Worm (Caenorhabditis elegans): ENCODE results near the gene T15H9.4.

T15H9.4 gene

ce11 chrII:9605336-9605735, 6.3 kb upstream of the T15H9.4 start, which contains the start of gene nhr-19 (continued):
- TF ChIP-seq nhr-237 (tag; optimal IDR thresholded peaks at IDR 0.05) = no peak
- TF ChIP-seq dmd-6 (GFP tag; IDR thresholded peaks at IDR 0.05) = no peak
- no peak for TF ChIP-seq ama-1 (optimal IDR thresholded peaks at IDR 0.05)
- TF ChIP-seq ceh-82 (tag; optimal IDR thresholded peaks at IDR 0.05) = no peak
- no peak for TF ChIP-seq rbr-2 (tag; optimal IDR thresholded peaks at IDR 0.05)

- TF ChIP-seq jun-1 (tag; optimal IDR thresholded peaks at IDR 0.05) (no peak), R02D3.7 (tag; optimal IDR thresholded peaks at IDR 0.05) (no peak), lin-38 (GFP tag; IDR thresholded peaks at IDR 0.05) (no peak), mxl-2 (GFP tag; conservative IDR thresholded peaks at IDR 0.05) (no peak), mdl-1 (tag; optimal IDR thresholded peaks at IDR 0.05) (peak in 1 of 2 experiments; percentile 59), nhr-6 (tag; optimal IDR thresholded peaks at IDR 0.05) (no peak), F10B5.3 (tag; optimal IDR thresholded peaks at IDR 0.05) (no peak), nhr-25 (tag; optimal IDR thresholded peaks at IDR 0.05; ENCODE audit: borderline replicate concordance, insufficient read depth) (no peak), sdz-12 (GFP tag; optimal IDR thresholded peaks at IDR 0.05) (no peak), ctbp-1 (GFP tag; IDR thresholded peaks at IDR 0.05) (0 out of 2 replicates have a peak, but pooled peaks have one; percentile 30), mxl-3 (GFP tag; optimal IDR thresholded peaks at IDR 0.05) (peak; percentile 44), T26A8.4 (GFP tag; IDR thresholded peaks at IDR 0.05) (no peak), lin-13 (GFP tag; optimal IDR thresholded peaks at IDR 0.05) (no peak), ceh-44 (GFP tag; IDR thresholded peaks at IDR 0.05) (no peak), F37D6.2 (tag; optimal IDR thresholded peaks at IDR 0.05) (no peak), vab-7 (GFP tag; IDR thresholded peaks at IDR 0.05) (no peak), dve-1 (tag; optimal IDR thresholded peaks at IDR 0.05; ENCODE audit: insufficient read depth) (no peak), nhr-102 (tag; optimal IDR thresholded peaks at IDR 0.05) (no peak), zag-1 (tag; optimal IDR thresholded peaks at IDR 0.05) (no peak), daf-12 (tag; optimal IDR thresholded peaks at IDR 0.05) (no peak), unc-62 (GFP tag; optimal IDR thresholded peaks at IDR 0.05 in 1 of 2) (peak in 1 of 2 experiments; percentile 8), unc-62 (tag; optimal IDR thresholded peaks at IDR 0.05) (no peak), F26F4.8 (GFP tag; conservative IDR thresholded peaks at IDR 0.05) (no peak), cey-2 (tag; optimal IDR thresholded peaks at IDR 0.05; ENCODE audit: borderline replicate concordance, insufficient read depth) (no peak), tra-1 (GFP tag; IDR thresholded peaks at IDR 0.05) (no peak), daf-19 (GFP tag; conservative IDR thresholded peaks at IDR 0.05) (no peak), dpl-1 (GFP tag; optimal IDR thresholded peaks at IDR 0.05) (no peak), ces-1 (GFP tag; optimal IDR thresholded peaks at IDR 0.05) (no peak), php-3 (GFP tag; IDR thresholded peaks at IDR 0.05) (no peak), nhr-28 (tag; optimal IDR thresholded peaks at IDR 0.05) (peak; percentile 61), snpc-4 (tag; optimal IDR thresholded peaks at IDR 0.05) (no peak), hlh-30 (tag; optimal IDR thresholded peaks at IDR 0.05; ENCODE audit: insufficient read depth) (peak; percentile 45), Y75B8A.6 (GFP tag; IDR thresholded peaks at IDR 0.05) (no peak), hif-1 (tag; optimal IDR thresholded peaks at IDR 0.05) (no peak), nhr-10 (tag; optimal IDR thresholded peaks at IDR 0.05) (no peak), nhr-11 (tag; optimal IDR thresholded peaks at IDR 0.05) (peak; percentile 42), zip-11 (GFP tag; IDR thresholded peaks at IDR 0.05) (no peak), nhr-111 (GFP tag; optimal IDR thresholded peaks at IDR 0.05) (no peak)
Observed at ce11 chrII:9605954-9606353, 5.7 kb upstream of the T15H9.4 start.

Data from whole organism, L4 larva.